Worm (Caenorhabditis elegans) whole organism, young adult: Measurements from ENCODE around the gene phy-3.
A peak's percentile ranks its signal among the peaks of the same experiment; 100 is the strongest.

ENCODE experiments used
- B0019.2 ChIP-seq: fragments of 200-800 bp; sonication (Bioruptor generic); conservative IDR thresholded peaks from 2 replicates; pipeline ENCODE4 v1.3.6; 2022; ENCODE audit warnings: missing genetic modification reagents, missing genetic modification characterization, missing compliant biosample characterization
- C06A6.2 ChIP-seq: fragments of 200-800 bp; sonication (Bioruptor generic); conservative IDR thresholded peaks from 2 replicates; pipeline ENCODE4 v1.3.6; 2022; ENCODE audit warnings: missing genetic modification characterization, missing compliant biosample characterization
- C17E4.6 ChIP-seq: fragments of 200-800 bp; sonication (Bioruptor generic); IDR thresholded peaks from 2 replicates; pipeline ENCODE4 v1.3.6; 2022; ENCODE audit warnings: missing genetic modification reagents, missing genetic modification characterization, missing compliant biosample characterization
- F33H1.4 ChIP-seq: fragments of 200-800 bp; sonication (Bioruptor generic); IDR thresholded peaks from 2 replicates; pipeline ENCODE4 v1.3.6; 2022; ENCODE audit warnings: missing genetic modification reagents, missing genetic modification characterization, missing compliant biosample characterization
- T26A5.8 ChIP-seq: sonication (generic microtip); optimal IDR thresholded peaks from 2 replicates; lab custom pipeline; 2016; ENCODE audit warnings: missing genetic modification characterization, missing compliant biosample characterization
- Y53F4B.3 ChIP-seq: fragments of 200-800 bp; sonication (Bioruptor generic); IDR thresholded peaks from 2 replicates; pipeline ENCODE4 v1.3.6; 2022; ENCODE audit warnings: missing genetic modification reagents, missing genetic modification characterization, missing compliant biosample characterization
- Y56A3A.18 ChIP-seq: fragments of 200-800 bp; sonication (Bioruptor generic); IDR thresholded peaks from 2 replicates; pipeline ENCODE4 v1.3.6; 2022; ENCODE audit warnings: missing genetic modification reagents, missing genetic modification characterization, missing compliant biosample characterization
- ZK185.1 ChIP-seq: sonication (generic microtip); optimal IDR thresholded peaks from 2 replicates; lab custom pipeline; 2016; ENCODE audit warnings: mild to moderate bottlenecking, missing genetic modification characterization, missing compliant biosample characterization; ENCODE audit not compliant: poor library complexity, severe bottlenecking
- athp-1 ChIP-seq: sonication (generic microtip); optimal IDR thresholded peaks from 2 replicates; lab custom pipeline; 2017; ENCODE audit warnings: mild to moderate bottlenecking, missing genetic modification characterization, missing compliant biosample characterization
- attf-3 ChIP-seq: fragments of 200-800 bp; sonication (Bioruptor generic); conservative IDR thresholded peaks from 2 replicates; pipeline ENCODE4 v1.3.6; 2022; ENCODE audit warnings: missing genetic modification reagents, missing genetic modification characterization, missing compliant biosample characterization
- ccch-3 ChIP-seq: fragments of 200-800 bp; sonication (Bioruptor generic); optimal IDR thresholded peaks from 2 replicates; lab custom pipeline; 2018; ENCODE audit warnings: mild to moderate bottlenecking, missing genetic modification characterization, missing compliant biosample characterization
- cebp-1 ChIP-seq, 2 experiments: fragments of 200-800 bp in 1 of 2; sonication (Bioruptor generic) in 1 of 2; sonication (generic microtip) in 1 of 2; IDR thresholded peaks in 1 of 2; optimal IDR thresholded peaks in 1 of 2; 2 replicates each; pipeline versions ENCODE4 v1.3.6 to Lab custom; 2017 to 2022; ENCODE audit warnings: missing compliant biosample characterization in 2 of 2, missing genetic modification characterization in 2 of 2, mild to moderate bottlenecking in 1 of 2, missing genetic modification reagents in 1 of 2, moderate library complexity in 1 of 2
- ceh-100 ChIP-seq: fragments of 200-800 bp; sonication (Bioruptor generic); IDR thresholded peaks from 2 replicates; pipeline ENCODE4 v1.3.6; 2022; ENCODE audit warnings: missing genetic modification reagents, missing genetic modification characterization, missing compliant biosample characterization
- ceh-79 ChIP-seq: sonication (generic microtip); optimal IDR thresholded peaks from 2 replicates; lab custom pipeline; 2017; ENCODE audit warnings: mild to moderate bottlenecking, missing genetic modification characterization, missing compliant biosample characterization
- chd-7 ChIP-seq: sonication (generic microtip); optimal IDR thresholded peaks from 2 replicates; lab custom pipeline; 2016; ENCODE audit warnings: mild to moderate bottlenecking, missing genetic modification characterization, moderate library complexity, missing compliant biosample characterization
- dox-1 ChIP-seq: fragments of 200-800 bp; sonication (Bioruptor generic); IDR thresholded peaks from 2 replicates; pipeline ENCODE4 v1.3.6; 2022; ENCODE audit warnings: missing genetic modification reagents, missing genetic modification characterization, missing compliant biosample characterization
- dpff-1 ChIP-seq: sonication (generic microtip); optimal IDR thresholded peaks from 2 replicates; lab custom pipeline; 2017; ENCODE audit warnings: mild to moderate bottlenecking, missing genetic modification characterization, missing compliant biosample characterization
- dpl-1 ChIP-seq: fragments of 150-350 bp; optimal IDR thresholded peaks from 2 replicates; lab custom pipeline; 2014; ENCODE audit warnings: missing biosample characterization, missing genetic modification reagents, missing genetic modification characterization
- efl-1 ChIP-seq: fragments of 150-350 bp; optimal IDR thresholded peaks from 2 replicates; lab custom pipeline; 2014; ENCODE audit warnings: missing biosample characterization, missing genetic modification reagents, missing genetic modification characterization
- fkh-3 ChIP-seq: sonication (generic microtip); optimal IDR thresholded peaks from 2 replicates; lab custom pipeline; 2016; ENCODE audit warnings: mild to moderate bottlenecking, missing genetic modification characterization, missing compliant biosample characterization
- hlh-26 ChIP-seq: fragments of 200-800 bp; sonication (Bioruptor generic); conservative IDR thresholded peaks from 2 replicates; pipeline ENCODE4 v1.3.6; 2022; ENCODE audit warnings: missing genetic modification reagents, missing genetic modification characterization, missing compliant biosample characterization
- hmg-1.2 ChIP-seq: fragments of 200-800 bp; sonication (Bioruptor generic); IDR thresholded peaks from 2 replicates; pipeline ENCODE4 v1.3.6; 2022; ENCODE audit warnings: missing genetic modification reagents, missing genetic modification characterization, missing compliant biosample characterization
- lin-40 ChIP-seq: sonication (generic microtip); optimal IDR thresholded peaks from 2 replicates; lab custom pipeline; 2016; ENCODE audit warnings: missing genetic modification characterization, mild to moderate bottlenecking, missing compliant biosample characterization, missing genotype, missing genetic modification reagents
- lir-1 ChIP-seq: fragments of 200-800 bp; sonication (Bioruptor generic); conservative IDR thresholded peaks from 2 replicates; pipeline ENCODE4 v1.3.6; 2022; ENCODE audit warnings: missing genetic modification reagents, missing genetic modification characterization, missing compliant biosample characterization
- lsy-27 ChIP-seq: sonication (generic microtip); optimal IDR thresholded peaks from 2 replicates; lab custom pipeline; 2017; ENCODE audit warnings: missing genetic modification characterization, mild to moderate bottlenecking, missing compliant biosample characterization, antibody characterized with exemption, missing genotype, borderline replicate concordance; ENCODE audit not compliant: insufficient read depth
- mxl-1 ChIP-seq: sonication (generic microtip); optimal IDR thresholded peaks from 2 replicates; lab custom pipeline; 2016; ENCODE audit warnings: missing genetic modification characterization, missing compliant biosample characterization
- nfya-1 ChIP-seq: sonication (generic microtip); optimal IDR thresholded peaks from 2 replicates; lab custom pipeline; 2017; ENCODE audit warnings: antibody characterized with exemption, missing compliant biosample characterization, missing genetic modification characterization, borderline replicate concordance; ENCODE audit not compliant: insufficient read depth
- pbrm-1 ChIP-seq: fragments of 200-800 bp; sonication (Bioruptor generic); IDR thresholded peaks from 2 replicates; pipeline ENCODE4 v1.3.6; 2022; ENCODE audit warnings: missing genetic modification reagents, missing genetic modification characterization, missing compliant biosample characterization
- rcor-1 ChIP-seq: fragments of 200-800 bp; sonication (Bioruptor generic); IDR thresholded peaks from 2 replicates; pipeline ENCODE4 v1.3.6; 2022; ENCODE audit warnings: missing genetic modification reagents, missing genetic modification characterization, missing compliant biosample characterization
- rpc-1 ChIP-seq, 2 experiments: fragments of 150-350 bp in 1 of 2; sonication (generic microtip) in 1 of 2; optimal IDR thresholded peaks; 2 replicates each; lab custom pipeline; 2014 to 2018; ENCODE audit warnings: missing biosample characterization in 1 of 2, missing genetic modification characterization in 1 of 2, missing genetic modification reagents in 1 of 2, missing genotype in 1 of 2
- somi-1 ChIP-seq: fragments of 200-800 bp; sonication (Bioruptor generic); optimal IDR thresholded peaks from 2 replicates; lab custom pipeline; 2018; ENCODE audit warnings: mild to moderate bottlenecking, missing genetic modification characterization, missing compliant biosample characterization
- xnd-1 ChIP-seq: sonication (generic microtip); optimal IDR thresholded peaks from 2 replicates; lab custom pipeline; 2016; ENCODE audit warnings: missing genotype, missing genetic modification reagents, missing genetic modification characterization, missing compliant biosample characterization
- ztf-26 ChIP-seq: sonication (generic microtip); optimal IDR thresholded peaks from 2 replicates; lab custom pipeline; 2017; ENCODE audit warnings: missing genetic modification characterization, missing compliant biosample characterization

Gene phy-3

DNA sequence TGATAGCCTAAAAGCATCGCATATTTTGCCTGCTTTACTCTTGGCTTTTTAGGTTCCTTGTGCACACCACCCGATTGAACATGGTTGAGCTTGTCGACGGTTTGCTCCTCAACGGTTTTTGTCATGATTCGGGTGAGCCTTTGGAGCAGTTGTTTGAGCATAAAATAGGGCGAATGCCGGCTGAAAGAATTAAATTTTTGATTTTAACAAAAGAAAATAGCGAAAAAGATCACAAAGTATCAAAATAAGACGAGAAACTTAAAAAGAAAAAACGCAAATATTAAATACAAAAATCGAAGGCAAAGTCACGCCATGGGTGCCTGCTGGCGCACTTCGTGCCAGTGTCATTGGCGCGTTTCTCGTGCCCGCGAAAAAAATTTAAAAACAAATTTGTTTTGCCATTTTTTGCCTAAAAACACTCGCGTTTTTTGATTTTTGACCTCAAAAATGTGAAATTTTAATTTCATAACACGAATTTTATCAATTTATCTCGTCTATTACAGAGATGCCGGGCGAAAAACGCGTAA is 38.1 kb upstream of the phy-3 start, which contains the start of the genes ctps-1 and pus-1 (continued):
- TF ChIP-seq F33H1.4 (GFP tag; lab: Robert Waterston, UW) (peak; percentile 68), xnd-1 (tag; lab: Kevin White, UChicago) (peak; percentile 70), fkh-3 (tag; lab: Kevin White, UChicago) (no peak), ZK185.1 (no peak), efl-1 (peak; percentile 80)

DNA sequence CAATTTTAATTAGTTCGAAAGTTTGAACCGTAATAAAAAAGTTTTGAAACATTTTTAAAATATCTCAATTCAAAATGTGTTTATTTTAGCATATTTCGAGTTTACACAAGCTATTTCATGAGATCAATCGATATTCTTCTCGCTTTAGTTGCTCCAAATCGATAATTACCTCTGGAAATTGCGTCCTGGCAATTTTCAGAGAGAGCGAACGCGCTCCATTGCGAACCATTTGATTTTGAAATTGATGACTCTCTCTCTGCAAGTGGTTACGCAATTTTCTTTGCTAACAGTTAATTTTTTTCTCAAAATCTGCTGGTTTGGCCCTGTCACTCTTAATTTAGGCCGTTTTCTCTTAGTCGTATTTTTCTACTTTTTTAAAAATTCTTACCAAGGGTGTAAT is 32.5 kb upstream of the phy-3 start:
- TF ChIP-seq xnd-1 (tag; lab: Kevin White, UChicago) (no peak), rcor-1 (no peak), cebp-1 (GFP tag; IDR thresholded peaks at IDR 0.05; lab: Robert Waterston, UW) (no peak), cebp-1 (tag; optimal IDR thresholded peaks at IDR 0.05; lab: Kevin White, UChicago) (peak; percentile 67), lir-1 (GFP tag; lab: Robert Waterston, UW) (no peak), T26A5.8 (tag; lab: Kevin White, UChicago) (no peak)

DNA sequence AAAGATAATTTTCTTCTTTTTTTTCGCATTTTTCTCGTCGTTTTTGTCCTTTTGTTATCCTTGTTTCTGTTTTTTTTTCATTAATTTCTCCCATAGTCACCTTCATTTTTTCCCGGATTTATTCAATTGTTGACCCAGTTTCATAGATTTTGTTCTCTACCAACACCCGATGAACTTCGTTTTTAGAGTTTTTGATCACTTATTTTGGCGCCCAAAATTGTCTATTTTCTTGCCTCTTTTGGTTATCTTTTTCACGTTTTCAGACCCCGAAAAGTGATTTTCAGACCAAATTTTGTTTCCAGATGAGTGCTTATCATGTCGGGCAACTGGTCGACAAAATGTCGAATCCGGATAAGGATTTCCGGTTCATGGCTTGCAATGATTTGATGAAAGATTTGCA is 30.4 kb upstream of the phy-3 start, which contains the start of gene cand-1:
cand-1 (plus strand) TSS at position 301 of the 400 bp plus-strand sequence.
- no peak for TF ChIP-seq ccch-3
- no peak for TF ChIP-seq ztf-26 (tag; lab: Kevin White, UChicago)
- no peak for TF ChIP-seq athp-1
- TF ChIP-seq hmg-1.2 (GFP tag; lab: Robert Waterston, UW) = no peak
- no peak for TF ChIP-seq rpc-1 (optimal IDR thresholded peaks at IDR 0.05; lab: Kevin White, UChicago)
- no peak for TF ChIP-seq rpc-1 (tag; optimal IDR thresholded peaks at IDR 0.05; lab: Kevin White, UChicago)
- TF ChIP-seq T26A5.8 (tag; lab: Kevin White, UChicago) = no peak
- no peak for TF ChIP-seq efl-1
- no peak for TF ChIP-seq nfya-1 (tag; lab: Kevin White, UChicago)
- no peak for TF ChIP-seq dox-1 (GFP tag; lab: Robert Waterston, UW)
- TF ChIP-seq ceh-79 (tag; lab: Kevin White, UChicago) = no peak
- TF ChIP-seq rcor-1 = no peak
- no peak for TF ChIP-seq B0019.2
- no peak for TF ChIP-seq Y56A3A.18 (GFP tag; lab: Robert Waterston, UW)
- TF ChIP-seq attf-3 (GFP tag; lab: Robert Waterston, UW) = no peak

DNA sequence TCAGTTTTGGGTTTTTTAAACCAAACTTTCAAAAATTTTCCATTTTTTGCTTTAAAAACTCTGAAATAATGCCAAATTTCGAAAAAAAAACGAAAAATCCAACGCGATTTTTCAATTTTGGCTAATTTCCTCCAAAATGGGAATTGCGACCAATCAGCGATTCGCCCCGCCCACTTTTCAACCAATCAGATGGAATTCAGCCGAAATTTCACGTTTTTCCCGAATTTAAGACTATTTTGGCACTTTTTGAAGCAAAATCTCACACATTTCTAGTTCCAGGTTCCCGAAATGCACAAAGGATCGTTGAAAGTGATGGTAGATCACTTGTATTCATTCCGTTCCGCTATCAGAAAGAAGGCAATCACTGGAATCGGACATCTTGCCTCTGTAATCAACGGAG is 28.2 kb upstream of the phy-3 start:
- TF ChIP-seq lin-40 (no peak), chd-7 (no peak), dpff-1 (tag; lab: Kevin White, UChicago) (no peak), somi-1 (GFP tag; lab: Kevin White, UChicago) (no peak), attf-3 (GFP tag; lab: Robert Waterston, UW) (no peak), dpl-1 (GFP tag; lab: Kevin White, UChicago) (no peak), Y53F4B.3 (no peak), hlh-26 (GFP tag; lab: Robert Waterston, UW) (no peak), rcor-1 (no peak), ceh-100 (GFP tag; lab: Robert Waterston, UW) (no peak), C17E4.6 (GFP tag; lab: Robert Waterston, UW) (no peak), ZK185.1 (no peak), pbrm-1 (GFP tag; lab: Robert Waterston, UW) (no peak), C06A6.2 (GFP tag; lab: Robert Waterston, UW) (no peak), mxl-1 (no peak), lsy-27 (tag; lab: Kevin White, UChicago) (no peak), ccch-3 (no peak)
